Fruit fly (Drosophila melanogaster) whole organism: ENCODE results near the gene mRpS24.

ENCODE experiments used
- CG8478 ChIP-seq: fragments of >200 bp; optimal IDR thresholded peaks from 2 replicates; lab custom pipeline; 2018; ENCODE audit warnings: inconsistent platforms
- EcR ChIP-seq, 2 experiments: fragments of >200 bp; optimal IDR thresholded peaks; 2 replicates each; lab custom pipeline; 2017; ENCODE audit warnings: missing biosample characterization in 2 of 2, missing genetic modification characterization in 2 of 2, missing genetic modification reagents in 2 of 2
- pan ChIP-seq: fragments of >200 bp; optimal IDR thresholded peaks from 2 replicates; lab custom pipeline; 2017
- psq ChIP-seq: fragments of >200 bp; optimal IDR thresholded peaks from 2 replicates; lab custom pipeline; 2017
- usp ChIP-seq: fragments of >200 bp; optimal IDR thresholded peaks from 2 replicates; lab custom pipeline; 2017; ENCODE audit warnings: missing biosample characterization, missing genetic modification characterization, mixed read lengths

dm6 chr3R:24161173-24161811, 2.1 kb downstream of the mRpS24 start, which contains the start of the genes Myo95E and TBC1d7:
- TF ChIP-seq CG8478 (lab: Kevin White, UChicago) (no peak), usp (GFP tag; lab: Kevin White, UChicago) (no peak), psq (no peak), pan (lab: Kevin White, UChicago) (peak; percentile 69), EcR (GFP tag; optimal IDR thresholded peaks at IDR 0.05; lab: Kevin White, UChicago) (no peak)
